Worm (Caenorhabditis elegans): ENCODE data around the gene pie-1.

DNA sequence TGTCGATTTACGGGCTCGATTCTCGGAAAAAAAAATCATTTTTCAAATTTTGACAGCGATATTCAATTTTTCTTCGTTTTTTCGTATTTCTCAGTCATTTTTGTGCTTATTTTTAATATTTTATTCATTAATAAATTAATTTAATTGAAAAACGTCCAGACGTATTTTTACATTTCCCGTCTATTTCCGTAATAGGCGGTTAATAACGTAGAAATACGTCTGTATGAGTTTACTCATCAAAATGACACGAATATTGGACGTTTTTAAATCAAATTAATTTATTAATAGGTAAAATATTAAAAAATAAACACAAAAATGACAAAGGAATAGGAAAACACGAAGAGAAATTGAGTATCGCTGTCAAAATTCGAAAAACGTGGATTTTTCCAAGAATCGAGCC, 2.0 kb upstream of the pie-1 start:
- TF ChIP-seq ama-1 (optimal IDR thresholded peaks at IDR 0.05) (no peak), pes-1 (GFP tag; IDR thresholded peaks at IDR 0.05) (no peak)

All from whole organism, early embryonic.